Worm (Caenorhabditis elegans) whole organism, midembryonic: ENCODE results near the gene ZC196.4.
"Not testable (repeated sequence)": the region's sequence is repeated elsewhere in the genome, so short reads cannot be mapped to it uniquely, and the experiment has no call there.

Experiments
- T22C8.4 ChIP-seq: fragments of 200-800 bp; sonication (Bioruptor generic); IDR thresholded peaks from 2 replicates; pipeline ENCODE4 v1.3.6; 2022; ENCODE audit warnings: missing genetic modification characterization, missing compliant biosample characterization
- cog-1 ChIP-seq: sonication (generic microtip); optimal IDR thresholded peaks from 2 replicates; lab custom pipeline; 2016; ENCODE audit warnings: missing genetic modification characterization, missing compliant biosample characterization
- flt-1 ChIP-seq: fragments of 200-800 bp; sonication (Bioruptor generic); IDR thresholded peaks from 2 replicates; pipeline ENCODE4 v1.3.6; 2022; ENCODE audit warnings: missing genetic modification characterization, missing compliant biosample characterization
- klf-2 ChIP-seq: fragments of 200-800 bp; sonication (Bioruptor generic); conservative IDR thresholded peaks from 2 replicates; pipeline ENCODE4 v1.3.6; 2022; ENCODE audit warnings: missing genetic modification reagents, missing genetic modification characterization, missing compliant biosample characterization
- med-1 ChIP-seq: sonication (generic microtip); optimal IDR thresholded peaks from 2 replicates; lab custom pipeline; 2017; ENCODE audit warnings: missing genetic modification characterization, mild to moderate bottlenecking, missing compliant biosample characterization, antibody characterized with exemption, missing genetic modification reagents; ENCODE audit not compliant: insufficient read depth
- ref-1 ChIP-seq: fragments of 200-800 bp; sonication (Bioruptor generic); conservative IDR thresholded peaks from 2 replicates; pipeline ENCODE4 v1.3.6; 2022; ENCODE audit warnings: missing genetic modification reagents, missing genetic modification characterization, missing compliant biosample characterization
- tab-1 ChIP-seq: fragments of 200-800 bp; sonication (Bioruptor generic); IDR thresholded peaks from 2 replicates; pipeline ENCODE4 v1.3.6; 2022; ENCODE audit warnings: missing genetic modification characterization, missing compliant biosample characterization
- ztf-23 ChIP-seq: fragments of 200-800 bp; sonication (Bioruptor generic); IDR thresholded peaks from 2 replicates; pipeline ENCODE4 v1.3.6; 2022; ENCODE audit warnings: missing genetic modification reagents, missing genetic modification characterization, missing compliant biosample characterization
- ztf-29 ChIP-seq: fragments of 200-800 bp; sonication (Bioruptor generic); IDR thresholded peaks from 2 replicates; pipeline ENCODE4 v1.3.6; 2022; ENCODE audit warnings: missing genetic modification reagents, missing genetic modification characterization, missing compliant biosample characterization

ZC196.4 gene

ce11 chrV:8732934-8733333, at the start of gene ZC196.4:
ZC196.4 (plus strand) TSS chrV:8733106.
- no peak for TF ChIP-seq cog-1 (tag; lab: Kevin White, UChicago)
- no peak for TF ChIP-seq tab-1 (GFP tag; lab: Robert Waterston, UW)
- TF ChIP-seq med-1 (GFP tag; lab: Kevin White, UChicago): no peak
- TF ChIP-seq T22C8.4: no peak
- TF ChIP-seq ztf-29 (GFP tag; lab: Robert Waterston, UW): no peak
- no peak for TF ChIP-seq ztf-23 (GFP tag; lab: Robert Waterston, UW)
- TF ChIP-seq ref-1: no peak
- TF ChIP-seq flt-1 (GFP tag; lab: Robert Waterston, UW): no peak
- no peak for TF ChIP-seq klf-2 (GFP tag; lab: Robert Waterston, UW)

DNA sequence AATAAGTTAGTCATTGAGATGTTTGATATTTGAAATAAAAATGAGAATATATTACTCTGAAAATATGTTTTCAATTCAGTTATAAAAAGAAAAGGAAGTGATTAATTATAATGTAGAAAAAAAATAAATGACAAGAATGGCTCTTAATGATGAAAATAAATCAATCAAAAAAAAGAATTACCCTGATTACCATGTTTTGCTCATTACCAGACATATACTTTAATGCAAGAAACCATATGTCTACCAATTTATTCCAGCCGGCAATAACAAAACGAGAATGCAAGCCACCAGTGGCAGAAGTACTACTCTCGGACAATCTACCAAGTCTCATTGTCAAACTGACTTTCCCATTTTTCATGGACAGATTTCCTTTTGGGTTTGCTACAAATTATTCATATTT, 49.1 kb upstream of the ZC196.4 start:
- no peak for TF ChIP-seq ztf-29 (GFP tag; lab: Robert Waterston, UW)
- no peak for TF ChIP-seq tab-1 (GFP tag; lab: Robert Waterston, UW)
- no peak for TF ChIP-seq flt-1 (GFP tag; lab: Robert Waterston, UW)
- no peak for TF ChIP-seq ztf-23 (GFP tag; lab: Robert Waterston, UW)
- no peak for TF ChIP-seq ref-1
- TF ChIP-seq med-1 (GFP tag; lab: Kevin White, UChicago): no peak
- TF ChIP-seq cog-1 (tag; lab: Kevin White, UChicago): no peak
- no peak for TF ChIP-seq T22C8.4
- TF ChIP-seq klf-2 (GFP tag; lab: Robert Waterston, UW): no peak

- TF ChIP-seq tab-1 (GFP tag; lab: Robert Waterston, UW) (no peak), med-1 (GFP tag; lab: Kevin White, UChicago) (no peak)
These were observed 46.1 kb upstream of the ZC196.4 start, which contains the start of gene ZC190.7 for ce11 chrV:8686764-8687163. ZC190.7 (minus strand) TSS chrV:8686864.

- TF ChIP-seq med-1 (GFP tag; lab: Kevin White, UChicago) (no peak), klf-2 (GFP tag; lab: Robert Waterston, UW) (no peak), tab-1 (GFP tag; lab: Robert Waterston, UW) (no peak), flt-1 (GFP tag; lab: Robert Waterston, UW) (no peak), T22C8.4 (no peak), ztf-23 (GFP tag; lab: Robert Waterston, UW) (no peak), ref-1 (no peak), ztf-29 (GFP tag; lab: Robert Waterston, UW) (no peak), cog-1 (tag; lab: Kevin White, UChicago) (no peak)
These were observed 45.2 kb upstream of the ZC196.4 start, which contains the start of gene ZC190.8 for ce11 chrV:8687707-8688106. ZC190.8 (minus strand) TSS chrV:8687807.

DNA sequence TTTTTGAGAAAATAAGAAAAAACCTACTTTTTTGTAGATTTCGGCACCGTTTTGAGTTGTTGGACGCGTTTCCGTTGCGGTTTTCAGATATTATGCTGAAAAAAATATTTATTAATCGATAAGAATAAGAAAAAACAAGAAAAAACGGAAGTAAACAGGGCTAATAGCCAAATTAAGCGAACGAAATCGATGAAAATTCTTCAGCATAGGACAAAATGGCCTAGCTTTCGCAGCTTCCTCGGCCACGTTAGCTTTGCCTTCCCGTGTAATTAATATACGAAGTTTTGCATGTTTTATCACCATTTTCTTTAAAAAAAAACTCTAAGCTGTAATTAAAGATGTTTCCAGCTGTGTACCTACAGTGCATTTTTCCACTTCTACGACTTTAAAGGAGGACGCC, 36.7 kb upstream of the ZC196.4 start, which contains the start of gene ZC190.10:
Gene ZC190.10, minus strand, starts transcription at position 101 of the 400 bp plus-strand sequence.
- TF ChIP-seq med-1 (GFP tag; lab: Kevin White, UChicago); cog-1 (tag; lab: Kevin White, UChicago); tab-1 (GFP tag; lab: Robert Waterston, UW): not testable (repeated sequence)

DNA sequence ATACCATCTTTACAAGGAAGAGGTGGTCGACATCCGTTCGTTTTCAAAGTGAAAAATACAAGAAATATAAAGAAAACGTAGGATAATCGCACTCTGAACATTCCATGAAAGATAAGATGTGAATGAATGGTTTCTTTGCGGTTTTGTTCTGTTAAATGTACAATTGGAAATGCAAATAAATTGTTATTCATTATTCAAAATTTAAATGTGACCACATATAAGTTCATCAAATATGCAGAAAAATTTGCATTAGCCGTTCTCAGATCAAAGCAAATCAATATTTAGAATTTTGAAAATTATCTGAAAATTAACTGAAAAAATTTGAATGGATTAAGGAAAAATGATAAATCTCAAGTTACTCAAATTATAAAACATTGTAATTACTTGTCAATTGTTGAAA, 21.0 kb upstream of the ZC196.4 start, which contains the start of gene ZC178.2:
Gene ZC178.2, minus strand, starts transcription at position 101 of the 400 bp plus-strand sequence.
- no peak for TF ChIP-seq ref-1

- TF ChIP-seq klf-2 (GFP tag; lab: Robert Waterston, UW) (no peak), T22C8.4 (no peak), ztf-23 (GFP tag; lab: Robert Waterston, UW) (no peak), ztf-29 (GFP tag; lab: Robert Waterston, UW) (no peak), med-1 (GFP tag; lab: Kevin White, UChicago) (no peak), cog-1 (tag; lab: Kevin White, UChicago) (no peak), tab-1 (GFP tag; lab: Robert Waterston, UW) (no peak), flt-1 (GFP tag; lab: Robert Waterston, UW) (no peak), ref-1 (no peak)
These were observed 16.7 kb upstream of the ZC196.4 start, which contains the start of gene glr-5 for ce11 chrV:8716175-8716574. glr-5 (plus strand) TSS chrV:8716495.

DNA sequence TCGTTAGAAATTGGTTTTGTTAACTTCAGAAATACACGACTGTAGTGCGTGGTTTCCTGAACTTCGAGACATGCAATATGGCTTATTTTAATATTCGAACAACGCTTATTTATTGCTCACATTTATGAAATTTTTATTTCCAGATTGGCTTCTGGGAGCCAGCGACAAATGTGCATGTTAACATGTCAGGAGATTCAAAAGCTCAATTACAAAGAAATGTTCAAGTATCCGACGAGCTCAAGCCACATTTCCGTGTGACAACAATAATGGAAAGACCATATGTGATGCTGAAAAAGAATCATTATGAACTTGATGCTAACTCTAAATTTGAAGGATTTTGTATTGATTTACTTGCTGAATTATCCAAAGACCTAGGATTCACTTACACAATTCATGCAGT, 14.5 kb upstream of the ZC196.4 start:
- TF ChIP-seq T22C8.4 (no peak), cog-1 (tag; lab: Kevin White, UChicago) (no peak), tab-1 (GFP tag; lab: Robert Waterston, UW) (no peak), med-1 (GFP tag; lab: Kevin White, UChicago) (no peak), ref-1 (no peak), ztf-23 (GFP tag; lab: Robert Waterston, UW) (no peak), ztf-29 (GFP tag; lab: Robert Waterston, UW) (no peak), flt-1 (GFP tag; lab: Robert Waterston, UW) (no peak), klf-2 (GFP tag; lab: Robert Waterston, UW) (no peak)

DNA sequence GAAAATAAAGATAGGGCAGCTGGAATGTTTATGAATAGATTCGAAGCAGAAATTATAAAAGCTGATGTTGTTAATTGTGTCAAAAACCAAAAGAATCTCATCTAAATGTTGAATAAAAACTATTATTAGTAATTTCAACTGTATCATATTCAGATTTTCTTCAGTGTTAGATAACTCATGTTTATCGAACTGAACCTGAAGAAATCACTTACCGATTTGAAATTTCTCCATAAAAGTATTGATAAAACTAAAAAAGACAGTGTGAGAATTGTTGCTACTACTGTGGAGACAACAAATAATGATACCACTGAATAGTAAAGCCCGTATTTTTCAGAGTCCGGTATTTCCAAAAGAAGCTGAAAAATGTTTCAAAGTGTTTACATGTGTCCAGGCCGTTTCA, 10.7 kb upstream of the ZC196.4 start, which contains the start of gene ZC196.8:
Gene ZC196.8, minus strand, starts transcription at position 101 of the 400 bp plus-strand sequence.
- not testable (repeated sequence) for TF ChIP-seq ref-1; flt-1 (GFP tag; lab: Robert Waterston, UW); ztf-23 (GFP tag; lab: Robert Waterston, UW)

ce11 chrV:8726228-8726627, 6.7 kb upstream of the ZC196.4 start, which contains the start of gene droe-8:
droe-8 (plus strand) TSS chrV:8726528.
- not testable (repeated sequence) for TF ChIP-seq ztf-29 (GFP tag; lab: Robert Waterston, UW); tab-1 (GFP tag; lab: Robert Waterston, UW); med-1 (GFP tag; lab: Kevin White, UChicago)
